In genomic region chr3R:8927817-8928625, dm6 we compare ENCODE assay signal across 1 fruit fly cellular context.
TF ChIP-seq lines count a peak whose summit lies in the region.

No protein-coding gene starts in this region.

TF ChIP-seq in whole organism, embryonic, 481 proteins besides CTCF, POLR2A, EP300 and RAD21 (continued from another document and continues in another):
- peak; percentile 56; the same call in 1 of the 2 replicates for TF ChIP-seq Drgx (GFP tag; IDR thresholded peaks at IDR 0.05; lab: Robert Waterston, UW)
- 0 out of 2 replicates have a peak, but pooled peaks have one; percentile 47 for TF ChIP-seq aop (GFP tag; IDR thresholded peaks at IDR 0.05; lab: Robert Waterston, UW)
- TF ChIP-seq Sox100B (GFP tag; optimal IDR thresholded peaks at IDR 0.05; lab: Kevin White, UChicago), result peak; percentile 71
- peak; percentile 48 for TF ChIP-seq CG6683 (GFP tag; optimal IDR thresholded peaks at IDR 0.05; lab: Kevin White, UChicago)
- TF ChIP-seq Hr51 (GFP tag; optimal IDR thresholded peaks at IDR 0.05; lab: Kevin White, UChicago), result peak; percentile 47 to 69
- TF ChIP-seq gem (tag; optimal IDR thresholded peaks at IDR 0.05; lab: Kevin White, UChicago), result peak; percentile 87
- TF ChIP-seq CG9817 (tag; optimal IDR thresholded peaks at IDR 0.05; lab: Kevin White, UChicago), result peak; percentile 61
- no peak for TF ChIP-seq chm (GFP tag; IDR thresholded peaks at IDR 0.05; lab: Robert Waterston, UW)
- TF ChIP-seq ATbp (GFP tag; optimal IDR thresholded peaks at IDR 0.05; lab: Kevin White, UChicago), result peak; percentile 73
- TF ChIP-seq CG10321 (GFP tag; IDR thresholded peaks at IDR 0.05; lab: Robert Waterston, UW), result no peak
- no peak for TF ChIP-seq Gsc (GFP tag; IDR thresholded peaks at IDR 0.05; lab: Robert Waterston, UW)
- TF ChIP-seq CG11093 (GFP tag; IDR thresholded peaks at IDR 0.05; lab: Robert Waterston, UW), result peak; percentile 50; the same call in 2 of the 3 replicates
- TF ChIP-seq Nf-YB (GFP tag; optimal IDR thresholded peaks at IDR 0.05; lab: Kevin White, UChicago), result peak; percentile 46
- TF ChIP-seq tna (GFP tag; IDR thresholded peaks at IDR 0.05; lab: Robert Waterston, UW; ENCODE audit: partially characterized antibody), result no peak
- TF ChIP-seq stwl (tag; optimal IDR thresholded peaks at IDR 0.05; lab: Kevin White, UChicago), result peak; percentile 52
- TF ChIP-seq crc (GFP tag; optimal IDR thresholded peaks at IDR 0.05; lab: Kevin White, UChicago), result peak; percentile 47
- TF ChIP-seq CG9727 (GFP tag; optimal IDR thresholded peaks at IDR 0.05; lab: Kevin White, UChicago), result peak; percentile 86
- no peak for TF ChIP-seq CG4617 (GFP tag; optimal IDR thresholded peaks at IDR 0.05; lab: Kevin White, UChicago; ENCODE audit: borderline replicate concordance)
- TF ChIP-seq CG6272 (GFP tag; IDR thresholded peaks at IDR 0.05; lab: Robert Waterston, UW), result no peak
- TF ChIP-seq CG8478 (optimal IDR thresholded peaks at IDR 0.05; lab: Kevin White, UChicago), result no peak
- TF ChIP-seq sim (GFP tag; IDR thresholded peaks at IDR 0.05; lab: Robert Waterston, UW), result no peak
- peak; percentile 56 for TF ChIP-seq CG12942 (GFP tag; optimal IDR thresholded peaks at IDR 0.05; lab: Kevin White, UChicago)
- peak; percentile 43 for TF ChIP-seq Myb (GFP tag; optimal IDR thresholded peaks at IDR 0.05; lab: Kevin White, UChicago)
- peak; percentile 84 for TF ChIP-seq CG4404 (GFP tag; IDR thresholded peaks at IDR 0.05; lab: Robert Waterston, UW)
- no peak for TF ChIP-seq Scr (GFP tag; IDR thresholded peaks at IDR 0.05; lab: Robert Waterston, UW; ENCODE audit: partially characterized antibody)
- TF ChIP-seq esg (GFP tag; conservative IDR thresholded peaks at IDR 0.05; lab: Robert Waterston, UW), result peak; percentile 38; the same call in 1 of the 2 replicates
- no peak for TF ChIP-seq emc (GFP tag; optimal IDR thresholded peaks at IDR 0.05; lab: Kevin White, UChicago)
- peak; percentile 67 for TF ChIP-seq gcm (GFP tag; optimal IDR thresholded peaks at IDR 0.05; lab: Kevin White, UChicago)
- TF ChIP-seq Max (GFP tag; optimal IDR thresholded peaks at IDR 0.05; lab: Kevin White, UChicago), result peak; percentile 73
- no peak for TF ChIP-seq CG6765 (GFP tag; optimal IDR thresholded peaks at IDR 0.05; lab: Kevin White, UChicago)
- TF ChIP-seq Poxn (GFP tag; IDR thresholded peaks at IDR 0.05; lab: Robert Waterston, UW), result no peak
- TF ChIP-seq B-H1 (GFP tag; IDR thresholded peaks at IDR 0.05; lab: Robert Waterston, UW), result peak; percentile 29; the same call in 1 of the 3 replicates
- peak; percentile 56 for TF ChIP-seq CG1602 (GFP tag; optimal IDR thresholded peaks at IDR 0.05; lab: Kevin White, UChicago)
- peak; percentile 72 for TF ChIP-seq CG10209 (GFP tag; optimal IDR thresholded peaks at IDR 0.05; lab: Kevin White, UChicago)
- peak; percentile 49 for TF ChIP-seq dm (GFP tag; optimal IDR thresholded peaks at IDR 0.05; lab: Kevin White, UChicago)
- TF ChIP-seq E2f1 (GFP tag; IDR thresholded peaks at IDR 0.05; lab: Robert Waterston, UW), result peak; percentile 59; the same call in 1 of the 2 replicates
- TF ChIP-seq gsb (GFP tag; IDR thresholded peaks at IDR 0.05; lab: Robert Waterston, UW), result no peak
- TF ChIP-seq sob (GFP tag; IDR thresholded peaks at IDR 0.05; lab: Robert Waterston, UW), result peak; percentile 50; the same call in 1 of the 2 replicates
- peak; percentile 12 for TF ChIP-seq CG8281 (tag; optimal IDR thresholded peaks at IDR 0.05; lab: Kevin White, UChicago)
- TF ChIP-seq btn (GFP tag; optimal IDR thresholded peaks at IDR 0.05; lab: Kevin White, UChicago), result peak; percentile 45
- TF ChIP-seq br (optimal IDR thresholded peaks at IDR 0.05; lab: Kevin White, UChicago), result no peak
- TF ChIP-seq CG3407 (GFP tag; optimal IDR thresholded peaks at IDR 0.05; lab: Kevin White, UChicago), result no peak
- peak; percentile 81 for TF ChIP-seq CG7839 (tag; optimal IDR thresholded peaks at IDR 0.05; lab: Kevin White, UChicago)
- no peak for TF ChIP-seq slou (GFP tag; optimal IDR thresholded peaks at IDR 0.05; lab: Kevin White, UChicago)
- TF ChIP-seq D (optimal IDR thresholded peaks at IDR 0.05; lab: Kevin White, UChicago), result no peak
- TF ChIP-seq D (GFP tag; optimal IDR thresholded peaks at IDR 0.05; lab: Kevin White, UChicago), result peak; percentile 83
- TF ChIP-seq Sry-β (GFP tag; optimal IDR thresholded peaks at IDR 0.05; lab: Kevin White, UChicago), result peak; percentile 41
- peak; percentile 74 for TF ChIP-seq lilli (GFP tag; optimal IDR thresholded peaks at IDR 0.05; lab: Kevin White, UChicago)
- no peak; the same call in 1 of the 2 replicates for TF ChIP-seq Rfx (GFP tag; IDR thresholded peaks at IDR 0.05; lab: Robert Waterston, UW)
- no peak for TF ChIP-seq HLH4C (GFP tag; IDR thresholded peaks at IDR 0.05; lab: Robert Waterston, UW; ENCODE audit: partially characterized antibody)
- peak; percentile 91 for TF ChIP-seq lbe (GFP tag; optimal IDR thresholded peaks at IDR 0.05; lab: Kevin White, UChicago)
- no peak for TF ChIP-seq cad (GFP tag; optimal IDR thresholded peaks at IDR 0.05; lab: Kevin White, UChicago)
- peak; percentile 56 for TF ChIP-seq slbo (GFP tag; IDR thresholded peaks at IDR 0.05; lab: Robert Waterston, UW)
- TF ChIP-seq Blimp-1 (GFP tag; optimal IDR thresholded peaks at IDR 0.05; lab: Kevin White, UChicago), result peak; percentile 81
- peak; percentile 63 for TF ChIP-seq stc (GFP tag; IDR thresholded peaks at IDR 0.05; lab: Robert Waterston, UW)
- no peak for TF ChIP-seq fu2 (GFP tag; optimal IDR thresholded peaks at IDR 0.05; lab: Kevin White, UChicago)
- TF ChIP-seq CG11695 (GFP tag; IDR thresholded peaks at IDR 0.05; lab: Robert Waterston, UW), result peak; percentile 79
- peak; percentile 60 for TF ChIP-seq CG9215 (GFP tag; IDR thresholded peaks at IDR 0.05; lab: Robert Waterston, UW)
- 0 out of 2 replicates have a peak, but pooled peaks have one; percentile 23 for TF ChIP-seq GATAe (GFP tag; conservative IDR thresholded peaks at IDR 0.05; lab: Robert Waterston, UW)
- peak; percentile 85 for TF ChIP-seq CG8924 (tag; optimal IDR thresholded peaks at IDR 0.05; lab: Kevin White, UChicago)
- TF ChIP-seq sens-2 (GFP tag; IDR thresholded peaks at IDR 0.05; lab: Robert Waterston, UW), result peak; percentile 34; the same call in 1 of the 2 replicates
- TF ChIP-seq ara (GFP tag; IDR thresholded peaks at IDR 0.05; lab: Robert Waterston, UW), result peak; percentile 89
- TF ChIP-seq CG18262 (tag; optimal IDR thresholded peaks at IDR 0.05; lab: Kevin White, UChicago), result peak; percentile 93
- TF ChIP-seq CG5245 (GFP tag; optimal IDR thresholded peaks at IDR 0.05; lab: Kevin White, UChicago), result peak; percentile 45
- TF ChIP-seq CG31365 (tag; optimal IDR thresholded peaks at IDR 0.05; lab: Kevin White, UChicago), result peak; percentile 46
- TF ChIP-seq ro (GFP tag; IDR thresholded peaks at IDR 0.05; lab: Robert Waterston, UW), result no peak
- TF ChIP-seq Oaz (GFP tag; IDR thresholded peaks at IDR 0.05; lab: Robert Waterston, UW), result no peak
- TF ChIP-seq en (GFP tag; optimal IDR thresholded peaks at IDR 0.05; lab: Kevin White, UChicago), result peak; percentile 56
- 0 out of 2 replicates have a peak, but pooled peaks have one; percentile 30 for TF ChIP-seq CG16779 (GFP tag; IDR thresholded peaks at IDR 0.05; lab: Robert Waterston, UW)
- peak; percentile 53 for TF ChIP-seq CG12071 (GFP tag; optimal IDR thresholded peaks at IDR 0.05; lab: Kevin White, UChicago)
- TF ChIP-seq CG15601 (tag; optimal IDR thresholded peaks at IDR 0.05; lab: Kevin White, UChicago), result peak; percentile 71
- TF ChIP-seq Ravus (GFP tag; IDR thresholded peaks at IDR 0.05; lab: Robert Waterston, UW), result peak; percentile 11; the same call in 1 of the 2 replicates
- TF ChIP-seq CG6175 (GFP tag; IDR thresholded peaks at IDR 0.05; lab: Robert Waterston, UW), result peak; percentile 59; the same call in 1 of the 3 replicates
- peak; percentile 46; the same call in 1 of the 3 replicates for TF ChIP-seq CG7357 (GFP tag; IDR thresholded peaks at IDR 0.05; lab: Robert Waterston, UW)
- TF ChIP-seq CG9876 (GFP tag; optimal IDR thresholded peaks at IDR 0.05; lab: Kevin White, UChicago), result no peak
- peak; percentile 87 for TF ChIP-seq row (GFP tag; IDR thresholded peaks at IDR 0.05; lab: Robert Waterston, UW)
- peak; percentile 65 for TF ChIP-seq Antp (GFP tag; optimal IDR thresholded peaks at IDR 0.05; lab: Kevin White, UChicago)
- TF ChIP-seq gro (GFP tag; optimal IDR thresholded peaks at IDR 0.05; lab: Kevin White, UChicago), result no peak
- TF ChIP-seq tup (GFP tag; optimal IDR thresholded peaks at IDR 0.05; lab: Kevin White, UChicago), result no peak
- peak; percentile 48 for TF ChIP-seq CG15514 (GFP tag; optimal IDR thresholded peaks at IDR 0.05; lab: Kevin White, UChicago)
- no peak for TF ChIP-seq Kr (GFP tag; optimal IDR thresholded peaks at IDR 0.05; lab: Kevin White, UChicago)
- TF ChIP-seq otp (GFP tag; IDR thresholded peaks at IDR 0.05; lab: Robert Waterston, UW), result peak; percentile 71; the same call in 1 of the 3 replicates
- TF ChIP-seq Hey (tag; optimal IDR thresholded peaks at IDR 0.05; lab: Kevin White, UChicago), result no peak
- no peak for TF ChIP-seq oc (tag; optimal IDR thresholded peaks at IDR 0.05; lab: Kevin White, UChicago)
- TF ChIP-seq cwo (GFP tag; optimal IDR thresholded peaks at IDR 0.05; lab: Kevin White, UChicago), result peak; percentile 59
- TF ChIP-seq Ets97D (GFP tag; optimal IDR thresholded peaks at IDR 0.05; lab: Kevin White, UChicago), result peak; percentile 17
- TF ChIP-seq chinmo (GFP tag; IDR thresholded peaks at IDR 0.05; lab: Robert Waterston, UW; ENCODE audit: partially characterized antibody), result no peak
- peak; percentile 67 for TF ChIP-seq Camta (GFP tag; optimal IDR thresholded peaks at IDR 0.05; lab: Kevin White, UChicago)
- TF ChIP-seq knrl (GFP tag; IDR thresholded peaks at IDR 0.05; lab: Robert Waterston, UW; ENCODE audit: partially characterized antibody), result no peak
- TF ChIP-seq chif (GFP tag; optimal IDR thresholded peaks at IDR 0.05; lab: Kevin White, UChicago), result peak; percentile 83 to 91
- TF ChIP-seq Elba2 (GFP tag; optimal IDR thresholded peaks at IDR 0.05; lab: Kevin White, UChicago), result peak; percentile 35
- TF ChIP-seq Lim3 (GFP tag; IDR thresholded peaks at IDR 0.05; lab: Robert Waterston, UW), result no peak
- peak; percentile 46; the same call in 1 of the 2 replicates for TF ChIP-seq CG7372 (GFP tag; IDR thresholded peaks at IDR 0.05; lab: Robert Waterston, UW)
- peak; percentile 67; the same call in 1 of the 2 replicates for TF ChIP-seq toy (GFP tag; IDR thresholded peaks at IDR 0.05; lab: Robert Waterston, UW)
- TF ChIP-seq Trl (optimal IDR thresholded peaks at IDR 0.05; lab: Kevin White, UChicago), result peak in 1 of 2 experiments; percentile 19
- TF ChIP-seq Trl (GFP tag; optimal IDR thresholded peaks at IDR 0.05; lab: Kevin White, UChicago), result peak; percentile 61
- peak; percentile 21 for TF ChIP-seq Bdp1 (GFP tag; optimal IDR thresholded peaks at IDR 0.05; lab: Kevin White, UChicago)
- peak; percentile 67 for TF ChIP-seq Rx (GFP tag; IDR thresholded peaks at IDR 0.05; lab: Robert Waterston, UW)
- TF ChIP-seq fd102C (GFP tag; optimal IDR thresholded peaks at IDR 0.05; lab: Kevin White, UChicago), result peak; percentile 81
- no peak for TF ChIP-seq Atf3 (GFP tag; optimal IDR thresholded peaks at IDR 0.05; lab: Kevin White, UChicago)
- peak; percentile 66 for TF ChIP-seq CG9437 (GFP tag; optimal IDR thresholded peaks at IDR 0.05; lab: Kevin White, UChicago)
- peak; percentile 40; the same call in 1 of the 2 replicates for TF ChIP-seq wdn (GFP tag; IDR thresholded peaks at IDR 0.05; lab: Robert Waterston, UW)
- TF ChIP-seq dpn (GFP tag; optimal IDR thresholded peaks at IDR 0.05; lab: Kevin White, UChicago), result peak; percentile 63 to 76
- TF ChIP-seq ken (GFP tag; IDR thresholded peaks at IDR 0.05; lab: Robert Waterston, UW), result peak; percentile 44; the same call in 1 of the 3 replicates
- no peak for TF ChIP-seq mld (GFP tag; IDR thresholded peaks at IDR 0.05; lab: Robert Waterston, UW; ENCODE audit: partially characterized antibody)
- TF ChIP-seq al (GFP tag; IDR thresholded peaks at IDR 0.05; lab: Robert Waterston, UW), result no peak
- TF ChIP-seq pum (GFP tag; optimal IDR thresholded peaks at IDR 0.05; lab: Kevin White, UChicago), result peak; percentile 65
- no peak for TF ChIP-seq BEAF-32 (GFP tag; optimal IDR thresholded peaks at IDR 0.05; lab: Kevin White, UChicago)
- TF ChIP-seq CG17829 (tag; optimal IDR thresholded peaks at IDR 0.05; lab: Kevin White, UChicago), result peak; percentile 90
- TF ChIP-seq CG10959 (GFP tag; IDR thresholded peaks at IDR 0.05; lab: Robert Waterston, UW), result peak; percentile 44; the same call in 1 of the 2 replicates
- no peak for TF ChIP-seq so (GFP tag; IDR thresholded peaks at IDR 0.05; lab: Robert Waterston, UW)
- peak; percentile 25 for TF ChIP-seq CG33213 (GFP tag; optimal IDR thresholded peaks at IDR 0.05; lab: Kevin White, UChicago)
- peak; percentile 85 for TF ChIP-seq trem (tag; optimal IDR thresholded peaks at IDR 0.05; lab: Kevin White, UChicago)
- no peak for TF ChIP-seq Nf-YA (GFP tag; IDR thresholded peaks at IDR 0.05; lab: Robert Waterston, UW)
- peak; percentile 78 for TF ChIP-seq pnt (GFP tag; optimal IDR thresholded peaks at IDR 0.05; lab: Kevin White, UChicago)
- TF ChIP-seq CG13624 (GFP tag; optimal IDR thresholded peaks at IDR 0.05; lab: Kevin White, UChicago), result peak; percentile 41
- peak; percentile 66 for TF ChIP-seq CG17328 (GFP tag; IDR thresholded peaks at IDR 0.05; lab: Robert Waterston, UW)
- no peak for TF ChIP-seq maf-S (GFP tag; optimal IDR thresholded peaks at IDR 0.05; lab: Kevin White, UChicago)
- peak; percentile 32 for TF ChIP-seq Lhr (GFP tag; optimal IDR thresholded peaks at IDR 0.05; lab: Kevin White, UChicago)
- peak; percentile 75 for TF ChIP-seq CG4820 (GFP tag; optimal IDR thresholded peaks at IDR 0.05; lab: Kevin White, UChicago)
- peak; percentile 36 for TF ChIP-seq Dip3 (GFP tag; optimal IDR thresholded peaks at IDR 0.05; lab: Kevin White, UChicago)
- peak; percentile 41 for TF ChIP-seq CG18476 (GFP tag; optimal IDR thresholded peaks at IDR 0.05; lab: Kevin White, UChicago)
- peak; percentile 88 for TF ChIP-seq CG11504 (tag; optimal IDR thresholded peaks at IDR 0.05; lab: Kevin White, UChicago)
- peak; percentile 66 for TF ChIP-seq PHDP (tag; optimal IDR thresholded peaks at IDR 0.05; lab: Kevin White, UChicago)
- peak; percentile 60 for TF ChIP-seq CG6654 (GFP tag; optimal IDR thresholded peaks at IDR 0.05; lab: Kevin White, UChicago)
- peak; percentile 69 for TF ChIP-seq corto (GFP tag; optimal IDR thresholded peaks at IDR 0.05; lab: Kevin White, UChicago)
- TF ChIP-seq CG2712 (tag; optimal IDR thresholded peaks at IDR 0.05; lab: Kevin White, UChicago), result peak; percentile 94
- TF ChIP-seq CG11560 (tag; IDR thresholded peaks at IDR 0.05; lab: Robert Waterston, UW), result no peak
- peak; percentile 67 for TF ChIP-seq twi (tag; optimal IDR thresholded peaks at IDR 0.05; lab: Kevin White, UChicago)
- TF ChIP-seq CG34376 (GFP tag; optimal IDR thresholded peaks at IDR 0.05; lab: Kevin White, UChicago), result peak; percentile 22
